In genomic region chr2L:8185008-8185407, dm6 we compare ENCODE assay signal across 2 fruit fly cellular contexts.
TF ChIP-seq lines count a peak whose summit lies in the region.

No protein-coding gene starts in this region.

- TF ChIP-seq CTCF in S2 (optimal IDR thresholded peaks at IDR 0.05; lab: Kevin White, UChicago) = peak; percentile 82 to 90
- TF ChIP-seq CTCF in whole organism, embryonic (GFP tag; optimal IDR thresholded peaks at IDR 0.05; lab: Kevin White, UChicago) = peak; percentile 80

TF ChIP-seq in whole organism, embryonic, 481 proteins besides CTCF, POLR2A, EP300 and RAD21:
- TF ChIP-seq bowl (GFP tag; IDR thresholded peaks at IDR 0.05; lab: Robert Waterston, UW) (0 out of 2 replicates have a peak, but pooled peaks have one; percentile 18), CG16779 (GFP tag; IDR thresholded peaks at IDR 0.05; lab: Robert Waterston, UW) (peak; percentile 20; the same call in 1 of the 2 replicates), unc-4 (GFP tag; IDR thresholded peaks at IDR 0.05; lab: Robert Waterston, UW; ENCODE audit: partially characterized antibody) (no peak)
